Fruit fly (Drosophila melanogaster) whole organism, wandering third instar larva: ENCODE data around the gene CG14427.

ENCODE experiments used
- Abd-B ChIP-seq: fragments of >200 bp; optimal IDR thresholded peaks from 2 replicates; lab custom pipeline; 2017; ENCODE audit warnings: missing biosample characterization, missing genetic modification characterization
- CG32264 ChIP-seq: fragments of 200-800 bp; sonication (Bioruptor generic); optimal IDR thresholded peaks from 2 replicates; lab custom pipeline; 2016; ENCODE audit warnings: missing biosample characterization, missing genetic modification characterization
- CG9705 ChIP-seq: fragments of 200-800 bp; sonication (Bioruptor generic); optimal IDR thresholded peaks from 2 replicates; lab custom pipeline; 2018; ENCODE audit warnings: missing biosample characterization, mild to moderate bottlenecking, missing genetic modification characterization
- CrebA ChIP-seq: fragments of 200-800 bp; sonication (Bioruptor generic); optimal IDR thresholded peaks from 2 replicates; lab custom pipeline; 2016; ENCODE audit warnings: missing biosample characterization, mild to moderate bottlenecking, missing genetic modification characterization, borderline replicate concordance
- Dfd ChIP-seq: fragments of >200 bp; optimal IDR thresholded peaks from 2 replicates; lab custom pipeline; 2017; ENCODE audit warnings: missing biosample characterization, missing genetic modification characterization
- Dif ChIP-seq: fragments of 200-275, 200-300 bp; sonication (Bioruptor generic); optimal IDR thresholded peaks from 2 replicates; lab custom pipeline; 2018; ENCODE audit warnings: missing biosample characterization, missing genetic modification characterization; ENCODE audit not compliant: partially characterized antibody
- GATAd ChIP-seq: sonication (Bioruptor generic); optimal IDR thresholded peaks from 2 replicates; lab custom pipeline; 2016; ENCODE audit warnings: missing biosample characterization, missing genetic modification characterization
- Hnf4 ChIP-seq: fragments of 200-800 bp; sonication (Bioruptor generic); optimal IDR thresholded peaks from 2 replicates; lab custom pipeline; 2016; ENCODE audit warnings: missing biosample characterization, mild to moderate bottlenecking, missing genetic modification characterization
- Hr78 ChIP-seq: fragments of >200 bp; optimal IDR thresholded peaks from 2 replicates; lab custom pipeline; 2017; ENCODE audit warnings: missing biosample characterization, missing genetic modification characterization
- Hr83 ChIP-seq: fragments of 200-300 bp; sonication (Bioruptor generic); optimal IDR thresholded peaks from 2 replicates; lab custom pipeline; 2016; ENCODE audit warnings: missing biosample characterization, mild to moderate bottlenecking, missing genetic modification characterization, moderate library complexity; ENCODE audit not compliant: poor library complexity, severe bottlenecking
- Mio ChIP-seq: sonication (Bioruptor generic); optimal IDR thresholded peaks from 2 replicates; lab custom pipeline; 2016; ENCODE audit warnings: missing biosample characterization, missing genetic modification characterization
- Myc ChIP-seq: fragments of >200 bp; optimal IDR thresholded peaks from 2 replicates; lab custom pipeline; 2017
- N ChIP-seq: fragments of >200 bp; optimal IDR thresholded peaks from 2 replicates; lab custom pipeline; 2018; ENCODE audit warnings: missing biosample characterization, missing external identifiers, missing genetic modification characterization
- OdsH ChIP-seq: fragments of 200-800 bp; sonication (Bioruptor generic); optimal IDR thresholded peaks from 2 replicates; lab custom pipeline; 2016; ENCODE audit warnings: missing biosample characterization, mild to moderate bottlenecking, missing genetic modification characterization
- Rel ChIP-seq, 2 experiments: fragments of 200-800 bp; sonication (Bioruptor generic) in 1 of 2; optimal IDR thresholded peaks; 2 replicates in 1 of 2; 3 replicates in 1 of 2; lab custom pipeline; 2016 to 2019; ENCODE audit warnings: mild to moderate bottlenecking in 2 of 2, missing biosample characterization in 2 of 2, missing genetic modification characterization in 2 of 2, moderate library complexity in 1 of 2
- Sp1 ChIP-seq: fragments of 200-800 bp; sonication (Bioruptor generic); optimal IDR thresholded peaks from 3 replicates; lab custom pipeline; 2019; ENCODE audit warnings: missing biosample characterization, mild to moderate bottlenecking, missing genetic modification characterization, moderate library complexity
- Vsx2 ChIP-seq: fragments of 200-300, 225-300 bp; sonication (Bioruptor generic); optimal IDR thresholded peaks from 2 replicates; lab custom pipeline; 2018; ENCODE audit warnings: missing biosample characterization, missing genetic modification characterization; ENCODE audit not compliant: partially characterized antibody
- br ChIP-seq: fragments of 200-800 bp; sonication (Bioruptor generic); optimal IDR thresholded peaks from 2 replicates; lab custom pipeline; 2016; ENCODE audit warnings: missing biosample characterization, missing genetic modification characterization
- brk ChIP-seq: fragments of 200-800 bp; sonication (Bioruptor generic); optimal IDR thresholded peaks from 2 replicates; lab custom pipeline; 2016; ENCODE audit warnings: missing biosample characterization, mild to moderate bottlenecking, missing genetic modification characterization
- dmrt93B ChIP-seq: fragments of 200-800 bp; sonication (Bioruptor generic); optimal IDR thresholded peaks from 2 replicates; lab custom pipeline; 2018; ENCODE audit warnings: missing biosample characterization, mild to moderate bottlenecking, missing genetic modification characterization
- dsf ChIP-seq: sonication (Bioruptor generic); optimal IDR thresholded peaks from 2 replicates; lab custom pipeline; 2016; ENCODE audit warnings: missing biosample characterization, missing genetic modification characterization, borderline replicate concordance
- ey ChIP-seq: fragments of 200-800 bp; sonication (Bioruptor generic); optimal IDR thresholded peaks from 2 replicates; lab custom pipeline; 2016; ENCODE audit warnings: missing biosample characterization, missing genetic modification characterization
- foxo ChIP-seq, 2 experiments: fragments of 200-800 bp; sonication (Bioruptor generic); optimal IDR thresholded peaks; 2 replicates in 1 of 2; 3 replicates in 1 of 2; lab custom pipeline; 2016 to 2017; ENCODE audit warnings: missing biosample characterization in 2 of 2, missing genetic modification characterization in 2 of 2
- fru ChIP-seq: fragments of 200-800 bp; sonication (Bioruptor generic); optimal IDR thresholded peaks from 3 replicates; lab custom pipeline; 2016; ENCODE audit warnings: missing biosample characterization, mild to moderate bottlenecking, missing genetic modification characterization
- h ChIP-seq: fragments of 200-800 bp; sonication (Bioruptor generic); optimal IDR thresholded peaks from 3 replicates; lab custom pipeline; 2016; ENCODE audit warnings: missing biosample characterization, mild to moderate bottlenecking, missing genetic modification characterization
- pan ChIP-seq: fragments of >200 bp; optimal IDR thresholded peaks from 2 replicates; lab custom pipeline; 2017
- psq ChIP-seq: fragments of 200-800 bp; sonication (Bioruptor generic); optimal IDR thresholded peaks from 3 replicates; lab custom pipeline; 2017; ENCODE audit warnings: missing biosample characterization, mild to moderate bottlenecking, missing genetic modification characterization, moderate library complexity
- rgr ChIP-seq: fragments of 200-800 bp; sonication (Bioruptor generic); optimal IDR thresholded peaks from 3 replicates; lab custom pipeline; 2016; ENCODE audit warnings: missing biosample characterization, mild to moderate bottlenecking, missing genetic modification characterization
- sage ChIP-seq: fragments of 200-800 bp; sonication (Bioruptor generic); optimal IDR thresholded peaks from 2 replicates; lab custom pipeline; 2016; ENCODE audit warnings: missing biosample characterization, mild to moderate bottlenecking, missing genetic modification characterization
- sv ChIP-seq: fragments of 200-800 bp; sonication (Bioruptor generic); optimal IDR thresholded peaks from 3 replicates; lab custom pipeline; 2016; ENCODE audit warnings: missing biosample characterization, missing genetic modification characterization
- tai ChIP-seq: sonication (Bioruptor generic); optimal IDR thresholded peaks from 2 replicates; lab custom pipeline; 2016; ENCODE audit warnings: missing biosample characterization, missing genetic modification characterization
- usp ChIP-seq: fragments of >200 bp; optimal IDR thresholded peaks from 2 replicates; lab custom pipeline; 2017; ENCODE audit warnings: missing biosample characterization, missing genetic modification characterization
- woc ChIP-seq: sonication (Bioruptor generic); optimal IDR thresholded peaks from 2 replicates; lab custom pipeline; 2016; ENCODE audit warnings: missing biosample characterization, mild to moderate bottlenecking, missing genetic modification characterization

CG14427 gene

dm6 chrX:7034892-7035291, 5.5 kb upstream of the CG14427 start:
- TF ChIP-seq Vsx2 (GFP tag; lab: Kevin White, UChicago) (no peak), Hnf4 (GFP tag; lab: Kevin White, UChicago) (no peak), Hr83 (GFP tag; lab: Kevin White, UChicago) (no peak), CrebA (GFP tag; lab: Kevin White, UChicago) (no peak), fru (GFP tag; lab: Kevin White, UChicago) (no peak), rgr (GFP tag; lab: Kevin White, UChicago) (no peak), Dif (no peak), sv (no peak), CG9705 (GFP tag; lab: Kevin White, UChicago) (no peak), Abd-B (GFP tag; lab: Kevin White, UChicago) (no peak), Mio (GFP tag; lab: Kevin White, UChicago) (no peak), usp (no peak), psq (GFP tag; lab: Kevin White, UChicago) (no peak), sage (GFP tag; lab: Kevin White, UChicago) (no peak), woc (GFP tag; lab: Kevin White, UChicago) (no peak), Dfd (GFP tag; lab: Kevin White, UChicago) (no peak), Rel (GFP tag; optimal IDR thresholded peaks at IDR 0.05; lab: Kevin White, UChicago) (no peak), Rel (tag; optimal IDR thresholded peaks at IDR 0.05; lab: Kevin White, UChicago) (no peak)
- TF ChIP-seq, all 38 proteins: peak for 0

DNA sequence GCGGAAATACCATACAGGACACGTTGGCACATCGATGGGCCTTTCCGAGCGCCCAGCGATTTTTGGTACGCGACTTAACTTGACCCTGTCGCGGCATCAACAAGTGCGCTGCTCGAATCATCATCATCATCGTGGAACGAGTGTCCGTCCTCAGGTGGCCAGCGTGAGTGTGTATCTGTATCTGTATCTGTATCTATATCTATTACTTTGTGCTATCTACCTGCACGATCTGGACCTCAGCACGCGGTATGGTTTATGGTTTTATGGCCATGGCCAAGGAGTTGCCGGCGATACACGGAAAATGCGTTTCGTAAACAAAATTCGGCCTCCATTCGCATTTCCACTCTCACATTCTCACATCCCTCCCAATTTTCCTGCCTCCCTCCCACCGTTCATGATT, 3.3 kb upstream of the CG14427 start:
- TF ChIP-seq psq (GFP tag; lab: Kevin White, UChicago) (no peak), CrebA (GFP tag; lab: Kevin White, UChicago) (no peak), N (GFP tag; lab: Kevin White, UChicago) (no peak), h (GFP tag; lab: Kevin White, UChicago) (no peak), Hnf4 (GFP tag; lab: Kevin White, UChicago) (no peak), Hr78 (GFP tag; lab: Kevin White, UChicago) (no peak), CG32264 (GFP tag; lab: Kevin White, UChicago) (no peak), brk (no peak), Sp1 (GFP tag; lab: Kevin White, UChicago) (no peak)

DNA sequence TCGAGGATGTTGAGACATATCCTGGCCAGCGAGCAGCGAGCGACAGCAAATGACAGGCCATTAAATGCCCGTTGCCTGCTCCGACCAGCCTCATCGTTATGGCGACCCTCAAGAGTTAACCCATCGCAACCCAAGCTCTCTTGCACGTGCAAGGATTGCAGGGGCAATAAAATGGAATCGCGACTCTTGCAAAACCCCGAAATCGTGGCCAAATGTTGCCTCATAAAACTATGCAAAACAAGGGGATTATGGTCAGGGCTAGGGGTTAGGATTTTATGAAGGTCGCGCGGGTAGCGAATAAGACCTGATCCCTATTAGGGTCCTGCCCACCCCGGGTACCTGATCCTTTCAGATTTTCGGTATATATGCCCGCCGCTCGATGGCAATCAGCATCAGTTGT, 8.7 kb downstream of the CG14427 start, which contains the start of gene nullo:
Gene nullo, plus strand, starts transcription at position 390 of the 400 bp plus-strand sequence.
- TF ChIP-seq GATAd (no peak), tai (GFP tag; lab: Kevin White, UChicago) (no peak)

DNA sequence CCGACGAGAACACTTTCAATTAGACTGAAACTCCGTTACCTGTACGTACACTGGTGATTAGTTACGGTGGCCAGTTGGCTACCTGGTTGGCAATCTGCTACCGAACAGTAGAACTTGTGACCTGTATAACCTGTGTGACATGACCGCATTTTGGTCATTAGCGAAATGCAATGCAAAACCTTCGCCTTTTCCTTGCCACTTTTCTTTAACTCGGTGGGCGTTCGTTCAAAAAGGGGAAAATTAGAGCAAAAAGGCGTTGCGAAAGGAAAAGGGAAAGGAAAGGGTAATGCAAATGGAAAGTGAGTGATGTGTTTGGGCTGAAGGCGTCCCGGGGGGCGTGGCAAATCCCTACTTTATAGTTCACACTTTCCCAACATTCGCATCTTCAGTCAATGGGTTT, 18.6 kb downstream of the CG14427 start:
- TF ChIP-seq Sp1 (GFP tag; lab: Kevin White, UChicago) (no peak), br (GFP tag; lab: Kevin White, UChicago) (no peak), Hr78 (GFP tag; lab: Kevin White, UChicago) (no peak), dmrt93B (GFP tag; lab: Kevin White, UChicago) (no peak), psq (GFP tag; lab: Kevin White, UChicago) (no peak), tai (GFP tag; lab: Kevin White, UChicago) (no peak), ey (GFP tag; lab: Kevin White, UChicago) (no peak), pan (lab: Kevin White, UChicago) (no peak), Dif (no peak), sv (no peak), rgr (GFP tag; lab: Kevin White, UChicago) (no peak), dsf (no peak), Hr83 (GFP tag; lab: Kevin White, UChicago) (no peak), woc (GFP tag; lab: Kevin White, UChicago) (no peak), foxo (GFP tag; optimal IDR thresholded peaks at IDR 0.05; lab: Kevin White, UChicago) (no peak), CrebA (GFP tag; lab: Kevin White, UChicago) (no peak), OdsH (GFP tag; lab: Kevin White, UChicago) (no peak), brk (no peak), Myc (lab: Kevin White, UChicago) (no peak)
- TF ChIP-seq, all 38 proteins: peak for 0
